Worm (Caenorhabditis elegans) whole organism, L3 larva: ENCODE measurements around the gene unc-50.

Source experiments
- jun-1 ChIP-seq: fragments of 150-350 bp; optimal IDR thresholded peaks from 2 replicates; lab custom pipeline; 2014; ENCODE audit warnings: missing biosample characterization, missing genetic modification reagents, missing genetic modification characterization
- nhr-11 ChIP-seq: fragments of 150-350 bp; optimal IDR thresholded peaks from 2 replicates; lab custom pipeline; 2014; ENCODE audit warnings: missing biosample characterization, missing genetic modification characterization

DNA sequence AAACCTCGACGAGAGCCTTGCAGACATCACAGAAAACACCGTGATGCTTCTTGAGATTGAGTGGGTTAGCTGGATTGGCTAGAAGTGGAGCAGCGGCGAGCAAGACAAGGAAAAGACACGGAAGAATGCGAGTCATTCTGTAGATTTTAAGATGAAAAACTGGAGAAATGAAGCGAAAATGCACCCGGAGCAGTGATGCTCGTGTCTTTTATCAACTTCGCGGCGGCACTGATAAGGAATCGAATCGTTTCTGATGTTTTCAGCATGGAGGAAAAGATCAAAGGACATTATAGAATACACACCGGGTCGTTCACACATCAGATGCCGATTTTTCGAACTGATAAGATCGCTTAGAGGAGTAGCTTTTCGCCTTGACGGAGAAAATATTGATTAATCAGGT is 37.4 kb upstream of the unc-50 start, which contains the start of gene spp-1:
- TF ChIP-seq nhr-11 (tag; lab: Kevin White, UChicago) (no peak), jun-1 (tag; lab: Kevin White, UChicago) (peak; percentile 50)
